Fruit fly (Drosophila melanogaster): ENCODE data around the gene lectin-37Da.

DNA sequence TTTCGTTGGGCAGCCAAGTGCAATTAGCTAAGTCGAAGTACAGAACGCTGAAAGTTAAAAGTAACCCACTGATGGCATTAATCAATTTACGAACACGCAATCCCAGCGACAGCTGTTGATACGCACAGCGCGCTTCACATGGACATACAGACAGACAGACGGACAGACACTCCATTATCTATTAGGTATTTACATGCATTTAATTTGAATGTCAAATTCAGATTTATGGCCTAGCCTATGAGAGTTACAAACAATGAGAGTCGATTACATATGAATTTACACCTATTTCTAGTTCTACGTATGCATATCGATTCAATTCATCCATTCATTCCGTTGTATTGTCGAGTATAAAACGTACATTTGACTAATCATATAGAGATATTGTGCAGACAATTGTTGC, 24.5 kb downstream of the lectin-37Da start, which contains the start of gene CG10237:
- TF ChIP-seq tj (GFP tag; optimal IDR thresholded peaks at IDR 0.05) (no peak), CG5204 (GFP tag; optimal IDR thresholded peaks at IDR 0.05) (no peak), ovo (GFP tag; optimal IDR thresholded peaks at IDR 0.05) (no peak)

Measured in whole organism, adult.